Fruit fly (Drosophila melanogaster) Kc167 (cell line): ENCODE data around the gene CG6712.

Source experiments
- Myc ChIP-seq: fragments of >200 bp; optimal IDR thresholded peaks from 2 replicates; lab custom pipeline; 2017; ENCODE audit warnings: missing external identifiers
- Sin3A ChIP-seq: fragments of >200 bp; optimal IDR thresholded peaks from 2 replicates; lab custom pipeline; 2018; ENCODE audit warnings: missing external identifiers
- h ChIP-seq: fragments of >200 bp; optimal IDR thresholded peaks from 3 replicates; lab custom pipeline; 2018; ENCODE audit warnings: missing external identifiers
- insv ChIP-seq: fragments of >200 bp; optimal IDR thresholded peaks from 3 replicates; lab custom pipeline; 2018; ENCODE audit warnings: missing external identifiers
- psq ChIP-seq: fragments of >200 bp; optimal IDR thresholded peaks from 2 replicates; lab custom pipeline; 2017; ENCODE audit warnings: missing external identifiers
- ttk ChIP-seq: sonication (Bioruptor generic); optimal IDR thresholded peaks from 2 replicates; lab custom pipeline; 2017; ENCODE audit warnings: missing external identifiers

DNA sequence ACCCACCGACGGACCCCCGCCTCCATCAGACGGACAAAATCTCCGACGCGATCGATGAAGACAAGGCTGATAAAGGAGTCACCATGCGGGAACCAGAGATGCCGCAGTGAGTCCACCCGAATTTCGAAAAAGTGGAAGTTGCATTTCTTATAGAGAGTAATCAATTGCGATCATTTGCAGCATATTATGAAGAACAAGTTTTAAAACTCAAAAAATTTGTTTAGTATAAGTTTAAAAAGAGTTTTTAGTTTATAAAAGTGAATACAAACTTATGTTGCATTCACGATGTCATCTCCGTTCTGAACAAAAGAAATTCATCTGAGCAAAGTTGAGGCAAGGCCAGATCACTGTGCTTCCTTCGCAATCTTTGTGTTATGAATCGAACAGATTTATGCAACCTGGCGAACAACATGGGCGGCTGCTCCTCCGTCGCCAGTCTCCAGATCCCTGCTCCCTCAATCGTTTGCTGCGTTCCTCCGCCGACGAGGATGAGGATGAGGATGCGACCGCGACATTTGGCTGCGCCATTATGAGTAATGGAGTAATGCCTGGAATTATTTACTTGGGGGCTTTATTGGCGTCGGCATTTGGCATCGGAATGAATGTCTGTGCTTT, 16.7 kb upstream of the CG6712 start:
- no peak for TF ChIP-seq insv (lab: Kevin White, UChicago)
- no peak for TF ChIP-seq Myc (lab: Kevin White, UChicago)
- TF ChIP-seq ttk (lab: Kevin White, UChicago): no peak
- no peak for TF ChIP-seq psq
- no peak for TF ChIP-seq Sin3A (lab: Kevin White, UChicago)
- TF ChIP-seq h (lab: Kevin White, UChicago): no peak
